Worm (Caenorhabditis elegans) whole organism, early embryonic: Measurements from ENCODE around the gene C15H9.4.

ENCODE experiments used
- aly-1 ChIP-seq: sonication (generic microtip); optimal IDR thresholded peaks from 2 replicates; lab custom pipeline; 2016; ENCODE audit warnings: missing genetic modification characterization, missing compliant biosample characterization
- ama-1 ChIP-seq: fragments of 150-350 bp; optimal IDR thresholded peaks from 2 replicates; lab custom pipeline; 2014
- flt-1 ChIP-seq: fragments of 200-800 bp; sonication (Bioruptor generic); IDR thresholded peaks from 2 replicates; pipeline ENCODE4 v1.3.6; 2022; ENCODE audit warnings: missing genetic modification characterization, missing compliant biosample characterization
- scrt-1 ChIP-seq: fragments of 200-800 bp; sonication (Bioruptor generic); IDR thresholded peaks from 2 replicates; pipeline ENCODE4 v1.3.6; 2022; ENCODE audit warnings: missing genetic modification characterization, missing compliant biosample characterization
- sea-1 ChIP-seq: fragments of 200-800 bp; sonication (Bioruptor generic); conservative IDR thresholded peaks from 2 replicates; pipeline ENCODE4 v1.3.6; 2022; ENCODE audit warnings: missing genetic modification characterization, missing compliant biosample characterization

ce11 chrX:6097551-6097950 lies at the start of gene C15H9.4:
- TF ChIP-seq ama-1 (lab: Kevin White, UChicago) = no peak
- TF ChIP-seq scrt-1 (GFP tag; lab: Robert Waterston, UW) = peak; percentile 70; the same call in 1 of the 2 replicates
- TF ChIP-seq flt-1 (GFP tag; lab: Robert Waterston, UW) = peak; percentile 54
- TF ChIP-seq aly-1 (tag; lab: Kevin White, UChicago) = no peak
- TF ChIP-seq sea-1 (GFP tag; lab: Robert Waterston, UW) = peak; percentile 69; the same call in 1 of the 2 replicates
